Fruit fly (Drosophila melanogaster): Measurements from ENCODE around the gene Syx5.

- TF ChIP-seq cic (GFP tag; optimal IDR thresholded peaks at IDR 0.05) (peak; percentile 100), toe (GFP tag; optimal IDR thresholded peaks at IDR 0.05) (no peak), CG5204 (GFP tag; optimal IDR thresholded peaks at IDR 0.05) (no peak), tj (GFP tag; optimal IDR thresholded peaks at IDR 0.05) (peak; percentile 81), Crg-1 (GFP tag; optimal IDR thresholded peaks at IDR 0.05) (no peak), CG7101 (tag; optimal IDR thresholded peaks at IDR 0.05) (peak; percentile 54), Mnt (GFP tag; optimal IDR thresholded peaks at IDR 0.05) (peak; percentile 83), Clk (GFP tag; optimal IDR thresholded peaks at IDR 0.05) (no peak), CG11617 (GFP tag; optimal IDR thresholded peaks at IDR 0.05) (peak; percentile 37)
Measured at dm6 chr2L:16315027-16315426, 7.9 kb downstream of the Syx5 start.

Data from whole organism, adult.